Fruit fly (Drosophila melanogaster): ENCODE measurements around the gene CG3176.

The CG3176 gene

dm6 chrX:526479-527071 lies 44.9 kb downstream of the CG3176 start (continued):
- TF ChIP-seq CG14710 (tag; optimal IDR thresholded peaks at IDR 0.05) = peak; percentile 82
- TF ChIP-seq jumu (GFP tag; optimal IDR thresholded peaks at IDR 0.05) = peak; percentile 57
- TF ChIP-seq CG8089 (GFP tag; optimal IDR thresholded peaks at IDR 0.05) = peak; percentile 67
- TF ChIP-seq CG11398 (GFP tag; optimal IDR thresholded peaks at IDR 0.05) = peak; percentile 55
- TF ChIP-seq CG15479 (GFP tag; optimal IDR thresholded peaks at IDR 0.05) = peak; percentile 79
- no peak for TF ChIP-seq CG3281 (GFP tag; optimal IDR thresholded peaks at IDR 0.05)
- TF ChIP-seq peb (GFP tag; IDR thresholded peaks at IDR 0.05) = no peak
- peak; percentile 7 for TF ChIP-seq ems (GFP tag; optimal IDR thresholded peaks at IDR 0.05)
- no peak for TF ChIP-seq inv (GFP tag; IDR thresholded peaks at IDR 0.05; ENCODE audit: partially characterized antibody)
- TF ChIP-seq tll (GFP tag; optimal IDR thresholded peaks at IDR 0.05) = peak; percentile 15 to 76
- TF ChIP-seq tin (GFP tag; optimal IDR thresholded peaks at IDR 0.05) = peak; percentile 65
- peak; percentile 77 for TF ChIP-seq NC2β (GFP tag; optimal IDR thresholded peaks at IDR 0.05)
- no peak for TF ChIP-seq CG16779 (GFP tag; IDR thresholded peaks at IDR 0.05)
- TF ChIP-seq CG5245 (GFP tag; optimal IDR thresholded peaks at IDR 0.05) = peak; percentile 53
- peak; percentile 76 for TF ChIP-seq CG10267 (tag; optimal IDR thresholded peaks at IDR 0.05)
- TF ChIP-seq Myb (GFP tag; optimal IDR thresholded peaks at IDR 0.05) = no peak
- peak; percentile 44 for TF ChIP-seq MTF-1 (GFP tag; optimal IDR thresholded peaks at IDR 0.05; ENCODE audit: borderline replicate concordance)
- TF ChIP-seq CG13624 (GFP tag; optimal IDR thresholded peaks at IDR 0.05) = peak; percentile 31
- TF ChIP-seq zf30C (GFP tag; optimal IDR thresholded peaks at IDR 0.05) = peak; percentile 95
- TF ChIP-seq Atf3 (GFP tag; optimal IDR thresholded peaks at IDR 0.05) = peak; percentile 52
- TF ChIP-seq CG4707 (GFP tag; optimal IDR thresholded peaks at IDR 0.05) = no peak
- no peak for TF ChIP-seq CG9437 (GFP tag; optimal IDR thresholded peaks at IDR 0.05)
- no peak for TF ChIP-seq CG17568 (GFP tag; optimal IDR thresholded peaks at IDR 0.05)
- TF ChIP-seq CG11504 (tag; optimal IDR thresholded peaks at IDR 0.05) = peak; percentile 25
- TF ChIP-seq sr (GFP tag; IDR thresholded peaks at IDR 0.05) = no peak
- peak; percentile 71; the same call in 2 of the 3 replicates for TF ChIP-seq ci (GFP tag; IDR thresholded peaks at IDR 0.05)
- peak in 1 of 2 experiments; percentile 62 for TF ChIP-seq Hr51 (GFP tag; optimal IDR thresholded peaks at IDR 0.05)
- 0 out of 2 replicates have a peak, but pooled peaks have one; percentile 14 for TF ChIP-seq ttk (GFP tag; IDR thresholded peaks at IDR 0.05)
- peak; percentile 95 for TF ChIP-seq ac (GFP tag; optimal IDR thresholded peaks at IDR 0.05)
- no peak for TF ChIP-seq CG6683 (GFP tag; optimal IDR thresholded peaks at IDR 0.05)
- TF ChIP-seq CG10565 (GFP tag; optimal IDR thresholded peaks at IDR 0.05) = no peak
- 0 out of 3 replicates have a peak, but pooled peaks have one; percentile 26 for TF ChIP-seq CG34422 (GFP tag; IDR thresholded peaks at IDR 0.05)
- TF ChIP-seq D19A (tag; optimal IDR thresholded peaks at IDR 0.05) = peak; percentile 54
- TF ChIP-seq CG3065 (GFP tag; optimal IDR thresholded peaks at IDR 0.05) = no peak
- no peak for TF ChIP-seq CG3838 (GFP tag; optimal IDR thresholded peaks at IDR 0.05)
- TF ChIP-seq CG4617 (GFP tag; optimal IDR thresholded peaks at IDR 0.05; ENCODE audit: borderline replicate concordance) = peak; percentile 4
- no peak for TF ChIP-seq Hmx (GFP tag; optimal IDR thresholded peaks at IDR 0.05)
- no peak for TF ChIP-seq maf-S (GFP tag; optimal IDR thresholded peaks at IDR 0.05)
- TF ChIP-seq Ravus (GFP tag; IDR thresholded peaks at IDR 0.05) = no peak
- peak; percentile 61 for TF ChIP-seq row (GFP tag; IDR thresholded peaks at IDR 0.05)
- peak; percentile 97 for TF ChIP-seq zen (tag; optimal IDR thresholded peaks at IDR 0.05)
- no peak for TF ChIP-seq Trl (optimal IDR thresholded peaks at IDR 0.05)
- peak; percentile 76 for TF ChIP-seq Trl (GFP tag; optimal IDR thresholded peaks at IDR 0.05)
- TF ChIP-seq CG11696 (GFP tag; IDR thresholded peaks at IDR 0.05) = no peak
- TF ChIP-seq onecut (GFP tag; IDR thresholded peaks at IDR 0.05) = peak; percentile 48
- peak; percentile 30 for TF ChIP-seq CG31388 (GFP tag; optimal IDR thresholded peaks at IDR 0.05)
- no peak for TF ChIP-seq fru (optimal IDR thresholded peaks at IDR 0.05)
- TF ChIP-seq HLHmδ (GFP tag; optimal IDR thresholded peaks at IDR 0.05) = no peak
- TF ChIP-seq fd96Cb (tag; optimal IDR thresholded peaks at IDR 0.05) = peak; percentile 54
- peak; percentile 63 for TF ChIP-seq Ssrp (tag; optimal IDR thresholded peaks at IDR 0.05)

All from whole organism, embryonic.